Fruit fly (Drosophila melanogaster): ENCODE results near the gene dop.
A peak's percentile ranks its signal among the peaks of the same experiment; 100 is the strongest.

- TF ChIP-seq CG2875 (GFP tag; optimal IDR thresholded peaks at IDR 0.05) (peak; percentile 50), H15 (GFP tag; IDR thresholded peaks at IDR 0.05) (no peak), slou (GFP tag; optimal IDR thresholded peaks at IDR 0.05) (no peak), Opbp (GFP tag; IDR thresholded peaks at IDR 0.05; ENCODE audit: partially characterized antibody) (no peak)
Measured at dm6 chr3L:15537916-15538581, 27.8 kb upstream of the dop start.

All from whole organism, embryonic.